Worm (Caenorhabditis elegans) whole organism, early embryonic: Measurements from ENCODE around the gene flp-21.

ENCODE experiments used
- ama-1 ChIP-seq: fragments of 150-350 bp; optimal IDR thresholded peaks from 2 replicates; lab custom pipeline; 2014
- ceh-36 ChIP-seq: sonication (generic microtip); optimal IDR thresholded peaks from 2 replicates; lab custom pipeline; 2016; ENCODE audit warnings: missing genetic modification characterization, inconsistent platforms, missing compliant biosample characterization
- flt-1 ChIP-seq: fragments of 200-800 bp; sonication (Bioruptor generic); IDR thresholded peaks from 2 replicates; pipeline ENCODE4 v1.3.6; 2022; ENCODE audit warnings: missing genetic modification characterization, missing compliant biosample characterization
- sea-1 ChIP-seq: fragments of 200-800 bp; sonication (Bioruptor generic); conservative IDR thresholded peaks from 2 replicates; pipeline ENCODE4 v1.3.6; 2022; ENCODE audit warnings: missing genetic modification characterization, missing compliant biosample characterization

DNA sequence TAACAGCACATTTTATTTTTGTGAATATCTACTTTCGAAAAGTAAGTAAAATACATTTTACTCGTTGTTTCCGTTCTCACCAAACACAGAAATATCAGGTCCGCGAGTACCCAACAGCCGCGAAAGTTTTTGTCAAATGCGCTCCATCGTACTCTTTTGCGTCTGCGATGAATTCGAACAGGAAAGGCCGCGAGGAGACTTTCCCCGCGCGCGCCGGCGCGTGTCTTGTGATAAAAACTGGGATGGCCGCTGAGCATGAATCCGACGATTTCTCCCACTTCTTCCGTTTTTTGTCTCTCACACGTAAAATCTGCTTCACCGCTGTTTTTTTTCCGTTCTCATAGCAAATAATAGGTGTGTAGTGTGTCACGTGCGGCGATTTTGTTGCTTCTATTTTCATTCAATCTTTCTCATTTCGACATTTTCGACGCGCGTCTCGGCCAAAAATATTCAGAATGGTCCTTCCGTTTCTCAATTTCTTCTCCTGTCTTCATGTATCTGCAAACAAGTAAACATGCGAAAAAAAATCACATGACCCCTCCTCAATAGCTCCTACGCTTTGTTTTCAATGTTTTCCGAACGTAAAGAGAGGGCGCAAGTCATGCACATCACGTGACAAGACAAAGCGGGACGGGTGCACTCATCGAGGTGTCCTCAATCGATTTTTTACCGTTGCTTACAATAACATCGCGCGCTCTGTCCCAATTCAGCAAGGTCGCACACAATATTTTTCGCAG lies 11.1 kb downstream of the flp-21 start, which contains the start of gene uvs-1:
- no peak for TF ChIP-seq ama-1 (lab: Kevin White, UChicago)
- no peak for TF ChIP-seq ceh-36 (tag; lab: Kevin White, UChicago)
- TF ChIP-seq flt-1 (GFP tag; lab: Robert Waterston, UW), result no peak
- TF ChIP-seq sea-1 (GFP tag; lab: Robert Waterston, UW), result 0 out of 2 replicates have a peak, but pooled peaks have one; percentile 55
